Worm (Caenorhabditis elegans) whole organism, late embryonic: ENCODE measurements around the gene srh-289.
A peak's percentile ranks its signal among the peaks of the same experiment; 100 is the strongest.

Experiments used
- C38D4.7 ChIP-seq: fragments of 200-800 bp; sonication (Bioruptor generic); optimal IDR thresholded peaks from 2 replicates; lab custom pipeline; 2018; ENCODE audit warnings: mild to moderate bottlenecking, missing genetic modification characterization, moderate library complexity, missing compliant biosample characterization
- F13H6.1 ChIP-seq: sonication (generic microtip); optimal IDR thresholded peaks from 2 replicates; lab custom pipeline; 2016; ENCODE audit warnings: missing genetic modification characterization, missing compliant biosample characterization
- K02D7.2 ChIP-seq: sonication (generic microtip); optimal IDR thresholded peaks from 2 replicates; lab custom pipeline; 2017; ENCODE audit warnings: mild to moderate bottlenecking, missing genetic modification characterization, missing compliant biosample characterization
- T23F11.4 ChIP-seq: fragments of 200-800 bp; sonication (Bioruptor generic); optimal IDR thresholded peaks from 2 replicates; lab custom pipeline; 2018; ENCODE audit warnings: mild to moderate bottlenecking, missing genetic modification characterization, missing compliant biosample characterization
- Y22D7AL.16 ChIP-seq: sonication (generic microtip); optimal IDR thresholded peaks from 2 replicates; lab custom pipeline; 2016; ENCODE audit warnings: missing genetic modification characterization, missing compliant biosample characterization
- ceh-19 ChIP-seq: fragments of 200-800 bp; sonication (Bioruptor generic); optimal IDR thresholded peaks from 2 replicates; lab custom pipeline; 2018; ENCODE audit warnings: mild to moderate bottlenecking, missing genetic modification characterization, missing compliant biosample characterization
- ceh-48 ChIP-seq: sonication (generic microtip); optimal IDR thresholded peaks from 2 replicates; lab custom pipeline; 2016; ENCODE audit warnings: missing genetic modification characterization, inconsistent platforms, missing compliant biosample characterization
- che-1 ChIP-seq: sonication (generic microtip); optimal IDR thresholded peaks from 2 replicates; lab custom pipeline; 2016; ENCODE audit warnings: mild to moderate bottlenecking, missing genetic modification characterization, missing compliant biosample characterization
- dmd-4 ChIP-seq: sonication (generic microtip); optimal IDR thresholded peaks from 2 replicates; lab custom pipeline; 2016; ENCODE audit warnings: borderline replicate concordance, missing genetic modification characterization, missing compliant biosample characterization
- dve-1 ChIP-seq: sonication (generic microtip); optimal IDR thresholded peaks from 2 replicates; lab custom pipeline; 2017; ENCODE audit warnings: antibody characterized with exemption, mild to moderate bottlenecking, missing genetic modification characterization, missing compliant biosample characterization
- elt-2 ChIP-seq: sonication (generic microtip); optimal IDR thresholded peaks from 2 replicates; lab custom pipeline; 2016; ENCODE audit warnings: missing genetic modification reagents, missing genetic modification characterization, missing compliant biosample characterization
- ets-4 ChIP-seq: sonication (generic microtip); optimal IDR thresholded peaks from 2 replicates; lab custom pipeline; 2016; ENCODE audit warnings: missing genetic modification characterization, missing compliant biosample characterization
- eyg-1 ChIP-seq: sonication (generic microtip); optimal IDR thresholded peaks from 2 replicates; lab custom pipeline; 2016; ENCODE audit warnings: missing genotype, missing genetic modification characterization, missing compliant biosample characterization
- fax-1 ChIP-seq: sonication (generic microtip); optimal IDR thresholded peaks from 2 replicates; lab custom pipeline; 2016; ENCODE audit warnings: missing genotype, missing genetic modification characterization, missing compliant biosample characterization
- fkh-10 ChIP-seq: fragments of 150-350 bp; optimal IDR thresholded peaks from 2 replicates; lab custom pipeline; 2014; ENCODE audit warnings: missing biosample characterization, missing genetic modification reagents, missing genetic modification characterization
- hlh-15 ChIP-seq: sonication (generic microtip); optimal IDR thresholded peaks from 2 replicates; lab custom pipeline; 2016; ENCODE audit warnings: missing genetic modification characterization, missing compliant biosample characterization
- madf-2 ChIP-seq: sonication (generic microtip); optimal IDR thresholded peaks from 2 replicates; lab custom pipeline; 2017; ENCODE audit warnings: missing genetic modification characterization, missing compliant biosample characterization
- mec-3 ChIP-seq: sonication (generic microtip); optimal IDR thresholded peaks from 2 replicates; lab custom pipeline; 2016; ENCODE audit warnings: borderline replicate concordance, missing genetic modification characterization, missing compliant biosample characterization
- nfya-1 ChIP-seq: sonication (generic microtip); optimal IDR thresholded peaks from 2 replicates; lab custom pipeline; 2017; ENCODE audit warnings: missing genetic modification characterization, mild to moderate bottlenecking, missing compliant biosample characterization, antibody characterized with exemption, moderate library complexity
- nhr-11 ChIP-seq: fragments of 150-350 bp; optimal IDR thresholded peaks from 2 replicates; lab custom pipeline; 2014; ENCODE audit warnings: missing biosample characterization, missing genetic modification characterization
- nhr-232 ChIP-seq: sonication (generic microtip); optimal IDR thresholded peaks from 2 replicates; lab custom pipeline; 2016; ENCODE audit warnings: missing genetic modification characterization, missing compliant biosample characterization
- pag-3 ChIP-seq: sonication (generic microtip); optimal IDR thresholded peaks from 2 replicates; lab custom pipeline; 2016; ENCODE audit warnings: missing compliant biosample characterization, missing genetic modification characterization, borderline replicate concordance
- pax-1 ChIP-seq: fragments of 150-350 bp; optimal IDR thresholded peaks from 2 replicates; lab custom pipeline; 2014; ENCODE audit warnings: missing biosample characterization, missing genetic modification characterization
- pha-2 ChIP-seq: sonication (generic microtip); optimal IDR thresholded peaks from 2 replicates; lab custom pipeline; 2017; ENCODE audit warnings: mild to moderate bottlenecking, missing genetic modification characterization, missing compliant biosample characterization
- pros-1 ChIP-seq: fragments of 150-350 bp; optimal IDR thresholded peaks from 2 replicates; lab custom pipeline; 2014; ENCODE audit warnings: missing biosample characterization, missing genetic modification reagents, missing genetic modification characterization
- sdc-2 ChIP-seq: sonication (generic microtip); optimal IDR thresholded peaks from 2 replicates; lab custom pipeline; 2016; ENCODE audit warnings: missing genotype, missing genetic modification characterization, missing compliant biosample characterization
- sox-2 ChIP-seq: fragments of 200-800 bp; sonication (Bioruptor generic); IDR thresholded peaks from 2 replicates; pipeline ENCODE4 v1.3.6; 2022; ENCODE audit warnings: missing genetic modification reagents, missing genetic modification characterization, missing compliant biosample characterization
- syd-9 ChIP-seq: sonication (generic microtip); optimal IDR thresholded peaks from 2 replicates; lab custom pipeline; 2016; ENCODE audit warnings: mild to moderate bottlenecking, missing genetic modification characterization, moderate library complexity, missing compliant biosample characterization
- tbx-2 ChIP-seq: sonication (generic microtip); optimal IDR thresholded peaks from 2 replicates; lab custom pipeline; 2016; ENCODE audit warnings: missing genetic modification characterization, missing compliant biosample characterization
- tbx-7 ChIP-seq: sonication (generic microtip); optimal IDR thresholded peaks from 2 replicates; lab custom pipeline; 2016; ENCODE audit warnings: missing genotype, missing genetic modification characterization, missing compliant biosample characterization
- ttx-3 ChIP-seq: sonication (generic microtip); optimal IDR thresholded peaks from 2 replicates; lab custom pipeline; 2016; ENCODE audit warnings: missing genetic modification reagents, missing genetic modification characterization, missing compliant biosample characterization
- unc-3 ChIP-seq, 2 experiments: fragments of 200-800 bp in 1 of 2; sonication (Bioruptor generic) in 1 of 2; sonication (generic microtip) in 1 of 2; conservative IDR thresholded peaks in 1 of 2; optimal IDR thresholded peaks in 1 of 2; 2 replicates each; pipeline versions ENCODE4 v1.3.6 to Lab custom; 2016 to 2022; ENCODE audit warnings: missing compliant biosample characterization in 2 of 2, missing genetic modification characterization in 2 of 2, missing genetic modification reagents in 1 of 2
- unc-42 ChIP-seq: sonication (generic microtip); optimal IDR thresholded peaks from 2 replicates; lab custom pipeline; 2016; ENCODE audit warnings: missing genotype, missing genetic modification characterization, missing compliant biosample characterization
- zip-5 ChIP-seq: sonication (generic microtip); optimal IDR thresholded peaks from 2 replicates; lab custom pipeline; 2016; ENCODE audit warnings: missing genetic modification characterization, missing compliant biosample characterization

Gene srh-289

ce11 chrV:17752340-17752739, 41.5 kb downstream of the srh-289 start:
- TF ChIP-seq madf-2 (tag; lab: Kevin White, UChicago) = no peak
- TF ChIP-seq pax-1 (tag; lab: Kevin White, UChicago) = no peak
- TF ChIP-seq tbx-7 = no peak
- TF ChIP-seq nhr-232 (tag; lab: Kevin White, UChicago) = no peak
- TF ChIP-seq ceh-19 (GFP tag; lab: Kevin White, UChicago) = no peak
- no peak for TF ChIP-seq pros-1 (tag; lab: Kevin White, UChicago)
- no peak for TF ChIP-seq ets-4 (tag; lab: Kevin White, UChicago)
- no peak for TF ChIP-seq zip-5 (tag; lab: Kevin White, UChicago)
- TF ChIP-seq dmd-4 (tag; lab: Kevin White, UChicago) = no peak
- no peak for TF ChIP-seq ceh-48
- no peak for TF ChIP-seq sdc-2 (tag; lab: Kevin White, UChicago)
- no peak for TF ChIP-seq eyg-1 (tag; lab: Kevin White, UChicago)
- no peak for TF ChIP-seq nhr-11 (tag; lab: Kevin White, UChicago)
- no peak for TF ChIP-seq sox-2 (GFP tag; lab: Robert Waterston, UW)
- TF ChIP-seq Y22D7AL.16 (tag; lab: Kevin White, UChicago) = no peak
- TF ChIP-seq pha-2 (tag; lab: Kevin White, UChicago) = no peak

ce11 chrV:17749181-17749580, 44.7 kb downstream of the srh-289 start, which contains the start of gene R12G8.1:
Gene R12G8.1, minus strand, starts transcription at chrV:17749243.
- TF ChIP-seq unc-42 (tag; lab: Kevin White, UChicago) (peak; percentile 98), fax-1 (tag; lab: Kevin White, UChicago) (no peak), ceh-48 (no peak), pros-1 (tag; lab: Kevin White, UChicago) (no peak), C38D4.7 (GFP tag; lab: Kevin White, UChicago) (no peak), pag-3 (tag; lab: Kevin White, UChicago) (peak; percentile 1), ttx-3 (no peak), mec-3 (tag; lab: Kevin White, UChicago) (no peak), fkh-10 (GFP tag; lab: Kevin White, UChicago) (no peak), F13H6.1 (no peak), che-1 (tag; lab: Kevin White, UChicago) (no peak), unc-3 (GFP tag; conservative IDR thresholded peaks at IDR 0.05; lab: Robert Waterston, UW) (no peak), unc-3 (tag; optimal IDR thresholded peaks at IDR 0.05; lab: Kevin White, UChicago) (no peak)

- TF ChIP-seq sox-2 (GFP tag; lab: Robert Waterston, UW) (no peak), hlh-15 (tag; lab: Kevin White, UChicago) (no peak)
- TF ChIP-seq, all 69 proteins: peak for 0
Observed at ce11 chrV:17746959-17747358, 46.9 kb downstream of the srh-289 start, which contains the start of gene twk-36. Gene twk-36, minus strand, starts transcription at chrV:17747059.

ce11 chrV:17743802-17744201, 50.1 kb downstream of the srh-289 start:
- no peak for TF ChIP-seq C38D4.7 (GFP tag; lab: Kevin White, UChicago)
- no peak for TF ChIP-seq K02D7.2 (tag; lab: Kevin White, UChicago)
- no peak for TF ChIP-seq T23F11.4 (GFP tag; lab: Kevin White, UChicago)
- TF ChIP-seq elt-2 (tag; lab: Kevin White, UChicago) = no peak
- no peak for TF ChIP-seq tbx-7
- TF ChIP-seq tbx-2 (tag; lab: Kevin White, UChicago) = no peak
- TF ChIP-seq dve-1 (tag; lab: Kevin White, UChicago) = peak; percentile 83
- no peak for TF ChIP-seq syd-9
- TF ChIP-seq nfya-1 = no peak
